Worm (Caenorhabditis elegans): Measurements from ENCODE around the gene C27F2.10.

DNA sequence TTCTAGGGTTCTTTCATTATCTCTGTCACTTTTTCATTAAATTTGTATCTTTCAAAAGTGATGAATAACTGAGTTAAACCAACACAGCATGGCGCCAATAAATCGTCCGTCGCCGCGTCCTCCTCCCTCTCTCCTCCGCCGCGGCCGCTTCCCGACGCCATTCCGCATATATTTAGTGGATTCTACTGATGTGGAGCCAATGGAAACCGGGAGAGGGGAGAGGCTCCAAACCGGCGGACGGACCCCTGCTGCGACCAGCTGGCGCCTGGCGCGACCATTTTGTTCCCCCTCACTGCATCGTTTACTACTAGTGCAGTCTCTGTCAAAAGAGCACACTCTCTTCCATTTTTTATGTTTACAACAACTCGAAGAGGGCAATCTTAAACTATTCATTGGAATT, 35.5 kb downstream of the C27F2.10 start:
- TF ChIP-seq ceh-39 (tag; optimal IDR thresholded peaks at IDR 0.05) (no peak), nhr-237 (tag; optimal IDR thresholded peaks at IDR 0.05) (no peak), snpc-4 (tag; optimal IDR thresholded peaks at IDR 0.05) (no peak), lin-13 (tag; optimal IDR thresholded peaks at IDR 0.05) (no peak), nhr-28 (tag; optimal IDR thresholded peaks at IDR 0.05) (no peak), ztf-11 (tag; optimal IDR thresholded peaks at IDR 0.05) (no peak), ces-1 (GFP tag; optimal IDR thresholded peaks at IDR 0.05) (no peak), pha-4 (tag; optimal IDR thresholded peaks at IDR 0.05) (no peak), sem-2 (GFP tag; optimal IDR thresholded peaks at IDR 0.05) (no peak), hlh-1 (tag; optimal IDR thresholded peaks at IDR 0.05) (no peak), unc-39 (tag; optimal IDR thresholded peaks at IDR 0.05) (no peak), flh-1 (GFP tag; optimal IDR thresholded peaks at IDR 0.05) (no peak), lsy-2 (tag; optimal IDR thresholded peaks at IDR 0.05) (no peak)

Measured in whole organism, mixed stage, embryonic.